Fruit fly (Drosophila melanogaster) whole organism, wandering third instar larva: Measurements from ENCODE around the gene smash.
A peak's percentile ranks its signal among the peaks of the same experiment; 100 is the strongest.

Source experiments
- Abd-B ChIP-seq: fragments of >200 bp; optimal IDR thresholded peaks from 2 replicates; lab custom pipeline; 2017; ENCODE audit warnings: missing biosample characterization, missing genetic modification characterization
- CG32264 ChIP-seq: fragments of 200-800 bp; sonication (Bioruptor generic); optimal IDR thresholded peaks from 2 replicates; lab custom pipeline; 2016; ENCODE audit warnings: missing biosample characterization, missing genetic modification characterization
- CG9705 ChIP-seq: fragments of 200-800 bp; sonication (Bioruptor generic); optimal IDR thresholded peaks from 2 replicates; lab custom pipeline; 2018; ENCODE audit warnings: missing biosample characterization, mild to moderate bottlenecking, missing genetic modification characterization
- CrebA ChIP-seq: fragments of 200-800 bp; sonication (Bioruptor generic); optimal IDR thresholded peaks from 2 replicates; lab custom pipeline; 2016; ENCODE audit warnings: missing biosample characterization, mild to moderate bottlenecking, missing genetic modification characterization, borderline replicate concordance
- Dfd ChIP-seq: fragments of >200 bp; optimal IDR thresholded peaks from 2 replicates; lab custom pipeline; 2017; ENCODE audit warnings: missing biosample characterization, missing genetic modification characterization
- Dif ChIP-seq: fragments of 200-275, 200-300 bp; sonication (Bioruptor generic); optimal IDR thresholded peaks from 2 replicates; lab custom pipeline; 2018; ENCODE audit warnings: missing biosample characterization, missing genetic modification characterization; ENCODE audit not compliant: partially characterized antibody
- HLH106 ChIP-seq: fragments of 200-800 bp; optimal IDR thresholded peaks from 3 replicates; lab custom pipeline; 2019; ENCODE audit warnings: missing biosample characterization, mild to moderate bottlenecking, missing genetic modification characterization, moderate library complexity
- Hnf4 ChIP-seq: fragments of 200-800 bp; sonication (Bioruptor generic); optimal IDR thresholded peaks from 2 replicates; lab custom pipeline; 2016; ENCODE audit warnings: missing biosample characterization, mild to moderate bottlenecking, missing genetic modification characterization
- Jra ChIP-seq: sonication (Bioruptor generic); optimal IDR thresholded peaks from 2 replicates; lab custom pipeline; 2016; ENCODE audit warnings: missing biosample characterization, missing genetic modification characterization
- Myc ChIP-seq: fragments of >200 bp; optimal IDR thresholded peaks from 2 replicates; lab custom pipeline; 2017
- N ChIP-seq: fragments of >200 bp; optimal IDR thresholded peaks from 2 replicates; lab custom pipeline; 2018; ENCODE audit warnings: missing biosample characterization, missing external identifiers, missing genetic modification characterization
- OdsH ChIP-seq: fragments of 200-800 bp; sonication (Bioruptor generic); optimal IDR thresholded peaks from 2 replicates; lab custom pipeline; 2016; ENCODE audit warnings: missing biosample characterization, mild to moderate bottlenecking, missing genetic modification characterization
- Rel ChIP-seq, 2 experiments: fragments of 200-800 bp; sonication (Bioruptor generic) in 1 of 2; optimal IDR thresholded peaks; 2 replicates in 1 of 2; 3 replicates in 1 of 2; lab custom pipeline; 2016 to 2019; ENCODE audit warnings: mild to moderate bottlenecking in 2 of 2, missing biosample characterization in 2 of 2, missing genetic modification characterization in 2 of 2, moderate library complexity in 1 of 2
- Sp1 ChIP-seq: fragments of 200-800 bp; sonication (Bioruptor generic); optimal IDR thresholded peaks from 3 replicates; lab custom pipeline; 2019; ENCODE audit warnings: missing biosample characterization, mild to moderate bottlenecking, missing genetic modification characterization, moderate library complexity
- Vsx2 ChIP-seq: fragments of 200-300, 225-300 bp; sonication (Bioruptor generic); optimal IDR thresholded peaks from 2 replicates; lab custom pipeline; 2018; ENCODE audit warnings: missing biosample characterization, missing genetic modification characterization; ENCODE audit not compliant: partially characterized antibody
- br ChIP-seq: fragments of 200-800 bp; sonication (Bioruptor generic); optimal IDR thresholded peaks from 2 replicates; lab custom pipeline; 2016; ENCODE audit warnings: missing biosample characterization, missing genetic modification characterization
- brk ChIP-seq: fragments of 200-800 bp; sonication (Bioruptor generic); optimal IDR thresholded peaks from 2 replicates; lab custom pipeline; 2016; ENCODE audit warnings: missing biosample characterization, mild to moderate bottlenecking, missing genetic modification characterization
- dl ChIP-seq, 2 experiments: fragments of 175-275, 200-275 bp in 1 of 2; fragments of 200-275 bp in 1 of 2; sonication (Bioruptor generic); optimal IDR thresholded peaks; lab custom pipeline; 2018; ENCODE audit warnings: mild to moderate bottlenecking in 2 of 2, missing biosample characterization in 2 of 2, missing genetic modification characterization in 2 of 2, moderate library complexity in 2 of 2; ENCODE audit not compliant: partially characterized antibody in 2 of 2, insufficient read depth in 1 of 2
- dmrt93B ChIP-seq: fragments of 200-800 bp; sonication (Bioruptor generic); optimal IDR thresholded peaks from 2 replicates; lab custom pipeline; 2018; ENCODE audit warnings: missing biosample characterization, mild to moderate bottlenecking, missing genetic modification characterization
- dsf ChIP-seq: sonication (Bioruptor generic); optimal IDR thresholded peaks from 2 replicates; lab custom pipeline; 2016; ENCODE audit warnings: missing biosample characterization, missing genetic modification characterization, borderline replicate concordance
- ey ChIP-seq: fragments of 200-800 bp; sonication (Bioruptor generic); optimal IDR thresholded peaks from 2 replicates; lab custom pipeline; 2016; ENCODE audit warnings: missing biosample characterization, missing genetic modification characterization
- foxo ChIP-seq, 2 experiments: fragments of 200-800 bp; sonication (Bioruptor generic); optimal IDR thresholded peaks; 2 replicates in 1 of 2; 3 replicates in 1 of 2; lab custom pipeline; 2016 to 2017; ENCODE audit warnings: missing biosample characterization in 2 of 2, missing genetic modification characterization in 2 of 2
- fru ChIP-seq: fragments of 200-800 bp; sonication (Bioruptor generic); optimal IDR thresholded peaks from 3 replicates; lab custom pipeline; 2016; ENCODE audit warnings: missing biosample characterization, mild to moderate bottlenecking, missing genetic modification characterization
- h ChIP-seq: fragments of 200-800 bp; sonication (Bioruptor generic); optimal IDR thresholded peaks from 3 replicates; lab custom pipeline; 2016; ENCODE audit warnings: missing biosample characterization, mild to moderate bottlenecking, missing genetic modification characterization
- lola ChIP-seq: fragments of >200 bp; optimal IDR thresholded peaks from 2 replicates; lab custom pipeline; 2017; ENCODE audit warnings: missing biosample characterization, missing genetic modification characterization
- pan ChIP-seq: fragments of >200 bp; optimal IDR thresholded peaks from 2 replicates; lab custom pipeline; 2017
- psq ChIP-seq: fragments of 200-800 bp; sonication (Bioruptor generic); optimal IDR thresholded peaks from 3 replicates; lab custom pipeline; 2017; ENCODE audit warnings: missing biosample characterization, mild to moderate bottlenecking, missing genetic modification characterization, moderate library complexity
- rgr ChIP-seq: fragments of 200-800 bp; sonication (Bioruptor generic); optimal IDR thresholded peaks from 3 replicates; lab custom pipeline; 2016; ENCODE audit warnings: missing biosample characterization, mild to moderate bottlenecking, missing genetic modification characterization
- sage ChIP-seq: fragments of 200-800 bp; sonication (Bioruptor generic); optimal IDR thresholded peaks from 2 replicates; lab custom pipeline; 2016; ENCODE audit warnings: missing biosample characterization, mild to moderate bottlenecking, missing genetic modification characterization
- sv ChIP-seq: fragments of 200-800 bp; sonication (Bioruptor generic); optimal IDR thresholded peaks from 3 replicates; lab custom pipeline; 2016; ENCODE audit warnings: missing biosample characterization, missing genetic modification characterization
- tai ChIP-seq: sonication (Bioruptor generic); optimal IDR thresholded peaks from 2 replicates; lab custom pipeline; 2016; ENCODE audit warnings: missing biosample characterization, missing genetic modification characterization
- usp ChIP-seq: fragments of >200 bp; optimal IDR thresholded peaks from 2 replicates; lab custom pipeline; 2017; ENCODE audit warnings: missing biosample characterization, missing genetic modification characterization
- woc ChIP-seq: sonication (Bioruptor generic); optimal IDR thresholded peaks from 2 replicates; lab custom pipeline; 2016; ENCODE audit warnings: missing biosample characterization, mild to moderate bottlenecking, missing genetic modification characterization

Gene smash

DNA sequence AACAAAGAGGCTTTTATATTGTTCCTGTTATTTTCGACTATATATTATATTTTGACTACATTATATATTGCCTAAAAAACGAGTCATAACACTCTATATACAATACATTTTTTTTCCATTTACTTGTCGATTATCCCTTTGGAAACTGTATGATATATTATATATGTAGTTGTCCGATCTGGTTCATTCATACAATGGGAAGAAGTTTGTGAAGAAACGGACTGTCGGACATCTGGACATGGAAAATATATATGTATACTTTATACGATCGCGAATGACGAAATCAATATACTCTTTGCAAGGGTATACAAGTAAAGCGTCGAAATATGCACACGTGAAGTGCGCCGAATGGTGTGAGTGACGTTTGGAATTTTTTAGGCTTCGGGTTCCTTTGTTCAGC, 67.4 kb downstream of the smash start:
- TF ChIP-seq foxo (GFP tag; optimal IDR thresholded peaks at IDR 0.05; lab: Kevin White, UChicago) (peak in 1 of 2 experiments; percentile 8), CG32264 (GFP tag; lab: Kevin White, UChicago) (no peak)

- no peak for TF ChIP-seq CG32264 (GFP tag; lab: Kevin White, UChicago)
- TF ChIP-seq dsf (GFP tag; lab: Kevin White, UChicago) = no peak
- no peak for TF ChIP-seq Myc
- no peak for TF ChIP-seq Jra
- no peak for TF ChIP-seq br (GFP tag; lab: Kevin White, UChicago)
- no peak for TF ChIP-seq fru (GFP tag; lab: Kevin White, UChicago)
- no peak for TF ChIP-seq Dif
- no peak for TF ChIP-seq tai (GFP tag; lab: Kevin White, UChicago)
- TF ChIP-seq pan = no peak
- TF ChIP-seq, all 38 proteins: peak for 0
Observed at dm6 chr3R:4728448-4728847, 69.1 kb downstream of the smash start.

dm6 chr3R:4731006-4731405, 71.6 kb downstream of the smash start:
- TF ChIP-seq brk (GFP tag; lab: Kevin White, UChicago) (no peak), br (GFP tag; lab: Kevin White, UChicago) (peak; percentile 7)

dm6 chr3R:4731828-4732657, 72.7 kb downstream of the smash start, which contains the start of gene Nep2:
Gene Nep2, minus strand, starts transcription at chr3R:4731878.
- TF ChIP-seq N (GFP tag; lab: Kevin White, UChicago) (no peak), woc (GFP tag; lab: Kevin White, UChicago) (peak; percentile 63), psq (peak; percentile 24), Myc (no peak), HLH106 (peak; percentile 21), Dfd (GFP tag; lab: Kevin White, UChicago) (no peak), foxo (GFP tag; optimal IDR thresholded peaks at IDR 0.05; lab: Kevin White, UChicago) (peak in 1 of 2 experiments; percentile 30), tai (GFP tag; lab: Kevin White, UChicago) (peak; percentile 28), Vsx2 (GFP tag; lab: Kevin White, UChicago) (no peak), ey (GFP tag; lab: Kevin White, UChicago) (peak; percentile 39), Jra (peak; percentile 1), Hnf4 (GFP tag; lab: Kevin White, UChicago) (peak; percentile 17), dl (GFP tag; optimal IDR thresholded peaks at IDR 0.05; lab: Kevin White, UChicago; ENCODE audit: insufficient read depth in 1 of 2, partially characterized antibody in 2 of 2) (peak in 1 of 2 experiments; percentile 11), Dif (no peak), OdsH (GFP tag; lab: Kevin White, UChicago) (peak; percentile 14), fru (GFP tag; lab: Kevin White, UChicago) (peak; percentile 30), usp (no peak), sage (GFP tag; lab: Kevin White, UChicago) (no peak), CG32264 (GFP tag; lab: Kevin White, UChicago) (no peak), h (GFP tag; lab: Kevin White, UChicago) (peak; percentile 5), rgr (GFP tag; lab: Kevin White, UChicago) (no peak), dsf (GFP tag; lab: Kevin White, UChicago) (no peak), Sp1 (GFP tag; lab: Kevin White, UChicago) (peak; percentile 38)

dm6 chr3R:4738494-4739191, 79.3 kb downstream of the smash start:
- TF ChIP-seq dl (GFP tag; optimal IDR thresholded peaks at IDR 0.05; lab: Kevin White, UChicago; ENCODE audit: insufficient read depth in 1 of 2, partially characterized antibody in 2 of 2) (peak; percentile 94), CG9705 (GFP tag; lab: Kevin White, UChicago) (no peak), Vsx2 (GFP tag; lab: Kevin White, UChicago) (peak; percentile 41), usp (no peak), fru (GFP tag; lab: Kevin White, UChicago) (peak; percentile 35), Hnf4 (GFP tag; lab: Kevin White, UChicago) (no peak), foxo (GFP tag; optimal IDR thresholded peaks at IDR 0.05; lab: Kevin White, UChicago) (peak in 1 of 2 experiments; percentile 0), h (GFP tag; lab: Kevin White, UChicago) (no peak), rgr (GFP tag; lab: Kevin White, UChicago) (no peak), Abd-B (GFP tag; lab: Kevin White, UChicago) (no peak), tai (GFP tag; lab: Kevin White, UChicago) (no peak), ey (GFP tag; lab: Kevin White, UChicago) (no peak), br (GFP tag; lab: Kevin White, UChicago) (no peak), dmrt93B (GFP tag; lab: Kevin White, UChicago) (no peak), lola (GFP tag; lab: Kevin White, UChicago) (no peak), N (GFP tag; lab: Kevin White, UChicago) (no peak), CrebA (GFP tag; lab: Kevin White, UChicago) (no peak), brk (GFP tag; lab: Kevin White, UChicago) (no peak), woc (GFP tag; lab: Kevin White, UChicago) (no peak), psq (no peak), dsf (GFP tag; lab: Kevin White, UChicago) (no peak), sv (GFP tag; lab: Kevin White, UChicago) (no peak), Myc (no peak), sage (GFP tag; lab: Kevin White, UChicago) (no peak), CG32264 (GFP tag; lab: Kevin White, UChicago) (no peak), Dfd (GFP tag; lab: Kevin White, UChicago) (no peak), Dif (peak; percentile 95), HLH106 (peak; percentile 11), Rel (GFP tag; optimal IDR thresholded peaks at IDR 0.05; lab: Kevin White, UChicago) (no peak), Rel (tag; optimal IDR thresholded peaks at IDR 0.05; lab: Kevin White, UChicago) (no peak), Sp1 (GFP tag; lab: Kevin White, UChicago) (no peak)
